Fruit fly (Drosophila melanogaster): ENCODE results near the gene Cpr76Ba.

dm6 chr3L:19560695-19561246 lies 42.6 kb upstream of the Cpr76Ba start:
- no peak for TF ChIP-seq Sin3A (optimal IDR thresholded peaks at IDR 0.05)
- TF ChIP-seq insv (optimal IDR thresholded peaks at IDR 0.05), result no peak

All from Kc167 (cell line).